Worm (Caenorhabditis elegans) whole organism, L2 larva: ENCODE data around the gene mrpl-49.
A peak's percentile ranks its signal among the peaks of the same experiment; 100 is the strongest.

Experiments used
- C34F6.9 ChIP-seq: fragments of 150-350 bp; optimal IDR thresholded peaks from 2 replicates; lab custom pipeline; 2014; ENCODE audit warnings: missing biosample characterization, missing genetic modification characterization
- F13H6.1 ChIP-seq: sonication (generic microtip); optimal IDR thresholded peaks from 2 replicates; lab custom pipeline; 2016; ENCODE audit warnings: missing genetic modification characterization, missing compliant biosample characterization
- R02D3.7 ChIP-seq: fragments of 150-350 bp; optimal IDR thresholded peaks from 2 replicates; lab custom pipeline; 2014; ENCODE audit warnings: missing biosample characterization, missing genetic modification characterization
- ZK546.5 ChIP-seq: sonication (generic microtip); optimal IDR thresholded peaks from 2 replicates; lab custom pipeline; 2017; ENCODE audit warnings: missing biosample characterization, missing genetic modification characterization
- alr-1 ChIP-seq: fragments of 150-350 bp; optimal IDR thresholded peaks from 2 replicates; lab custom pipeline; 2014; ENCODE audit warnings: missing biosample characterization, missing genetic modification characterization
- aly-2 ChIP-seq: fragments of 150-350 bp; optimal IDR thresholded peaks from 2 replicates; lab custom pipeline; 2014; ENCODE audit warnings: missing biosample characterization, missing genetic modification characterization
- ama-1 ChIP-seq: fragments of 150-350 bp; optimal IDR thresholded peaks from 2 replicates; lab custom pipeline; 2018; ENCODE audit warnings: inconsistent platforms
- blmp-1 ChIP-seq: sonication (generic microtip); optimal IDR thresholded peaks from 2 replicates; lab custom pipeline; 2017; ENCODE audit warnings: missing genetic modification characterization, mild to moderate bottlenecking, missing compliant biosample characterization, antibody characterized with exemption, moderate library complexity; ENCODE audit not compliant: insufficient read depth
- ceh-16 ChIP-seq: fragments of 150-350 bp; optimal IDR thresholded peaks from 2 replicates; lab custom pipeline; 2014; ENCODE audit warnings: missing biosample characterization, missing genetic modification characterization
- ceh-82 ChIP-seq: fragments of 150-350 bp; optimal IDR thresholded peaks from 2 replicates; lab custom pipeline; 2014; ENCODE audit warnings: missing biosample characterization, missing genetic modification characterization
- crh-2 ChIP-seq: sonication (generic microtip); optimal IDR thresholded peaks from 2 replicates; lab custom pipeline; 2017; ENCODE audit warnings: missing biosample characterization, missing genetic modification characterization
- dmd-4 ChIP-seq: sonication (generic microtip); optimal IDR thresholded peaks from 2 replicates; lab custom pipeline; 2017; ENCODE audit warnings: missing biosample characterization, missing genetic modification characterization
- egl-27 ChIP-seq: sonication (generic microtip); optimal IDR thresholded peaks from 3 replicates; lab custom pipeline; 2017; ENCODE audit warnings: missing biosample characterization, missing genetic modification reagents, missing genetic modification characterization
- elt-1 ChIP-seq: fragments of 150-350 bp; optimal IDR thresholded peaks from 2 replicates; lab custom pipeline; 2014; ENCODE audit warnings: missing biosample characterization, missing genetic modification characterization
- elt-3 ChIP-seq: sonication (generic microtip); optimal IDR thresholded peaks from 2 replicates; lab custom pipeline; 2017; ENCODE audit warnings: missing biosample characterization, missing genetic modification characterization
- fos-1 ChIP-seq: fragments of 150-350 bp; optimal IDR thresholded peaks from 2 replicates; lab custom pipeline; 2014; ENCODE audit warnings: missing biosample characterization, missing genetic modification characterization
- gmeb-1 ChIP-seq: fragments of 150-350 bp; optimal IDR thresholded peaks from 2 replicates; lab custom pipeline; 2014; ENCODE audit warnings: missing biosample characterization, missing genetic modification characterization
- lin-11 ChIP-seq: fragments of 150-350 bp; sonication (generic microtip); optimal IDR thresholded peaks from 2 replicates; lab custom pipeline; 2014; ENCODE audit warnings: missing biosample characterization, missing genetic modification characterization, inconsistent platforms, mixed read lengths
- lin-13 ChIP-seq: fragments of 150-350 bp; optimal IDR thresholded peaks from 2 replicates; lab custom pipeline; 2014; ENCODE audit warnings: missing biosample characterization, missing genetic modification reagents, missing genetic modification characterization
- lin-39 ChIP-seq: fragments of 150-350 bp; optimal IDR thresholded peaks from 2 replicates; lab custom pipeline; 2014; ENCODE audit warnings: missing biosample characterization, missing genetic modification reagents, missing genetic modification characterization
- lsy-2 ChIP-seq, 2 experiments: fragments of 150-350 bp in 1 of 2; sonication (generic microtip) in 1 of 2; optimal IDR thresholded peaks; 2 replicates each; lab custom pipeline; 2014 to 2017; ENCODE audit warnings: missing biosample characterization in 2 of 2, missing genetic modification characterization in 2 of 2
- mab-5 ChIP-seq: fragments of 150-350 bp; optimal IDR thresholded peaks from 2 replicates; lab custom pipeline; 2014; ENCODE audit warnings: missing biosample characterization, missing genetic modification characterization
- mdl-1 ChIP-seq, 2 experiments: fragments of 150-350 bp in 1 of 2; sonication (generic microtip) in 1 of 2; optimal IDR thresholded peaks; 2 replicates each; lab custom pipeline; 2017; ENCODE audit warnings: missing biosample characterization in 2 of 2, missing genetic modification characterization in 2 of 2
- nhr-10 ChIP-seq: sonication (generic microtip); optimal IDR thresholded peaks from 2 replicates; lab custom pipeline; 2017; ENCODE audit warnings: missing biosample characterization, missing genetic modification characterization
- nhr-11 ChIP-seq: fragments of 150-350 bp; optimal IDR thresholded peaks from 2 replicates; lab custom pipeline; 2014; ENCODE audit warnings: missing biosample characterization, missing genetic modification characterization
- nhr-129 ChIP-seq: fragments of 150-350 bp; optimal IDR thresholded peaks from 2 replicates; lab custom pipeline; 2014; ENCODE audit warnings: missing biosample characterization, missing genetic modification characterization
- nhr-21 ChIP-seq: fragments of 150-350 bp; optimal IDR thresholded peaks from 2 replicates; lab custom pipeline; 2014; ENCODE audit warnings: missing biosample characterization, missing genetic modification characterization
- nhr-23 ChIP-seq: fragments of 150-350 bp; optimal IDR thresholded peaks from 2 replicates; lab custom pipeline; 2014; ENCODE audit warnings: missing biosample characterization, missing genetic modification reagents, missing genetic modification characterization
- nhr-237 ChIP-seq: fragments of 150-350 bp; optimal IDR thresholded peaks from 2 replicates; lab custom pipeline; 2014; ENCODE audit warnings: missing biosample characterization, missing genetic modification characterization
- nhr-25 ChIP-seq: fragments of 150-350 bp; sonication (generic microtip); optimal IDR thresholded peaks from 3 replicates; lab custom pipeline; 2014; ENCODE audit warnings: missing biosample characterization, missing genetic modification characterization
- nhr-6 ChIP-seq: fragments of 150-350 bp; optimal IDR thresholded peaks from 2 replicates; lab custom pipeline; 2014; ENCODE audit warnings: missing biosample characterization, missing genetic modification characterization
- sem-4 ChIP-seq: fragments of 150-350 bp; optimal IDR thresholded peaks from 2 replicates; lab custom pipeline; 2014; ENCODE audit warnings: missing biosample characterization, missing genetic modification reagents, missing genetic modification characterization
- skn-1 ChIP-seq: sonication (generic microtip); optimal IDR thresholded peaks from 2 replicates; lab custom pipeline; 2017; ENCODE audit warnings: missing biosample characterization, missing genetic modification characterization
- sma-3 ChIP-seq: sonication (generic microtip); optimal IDR thresholded peaks from 2 replicates; lab custom pipeline; 2016; ENCODE audit warnings: missing genetic modification reagents, missing genetic modification characterization, missing compliant biosample characterization
- sma-9 ChIP-seq, 2 experiments: fragments of 150-350 bp in 1 of 2; sonication (generic microtip) in 1 of 2; optimal IDR thresholded peaks; 2 replicates each; lab custom pipeline; 2014 to 2016; ENCODE audit warnings: missing genetic modification characterization in 2 of 2, mild to moderate bottlenecking in 1 of 2, missing biosample characterization in 1 of 2, missing compliant biosample characterization in 1 of 2, missing genetic modification reagents in 1 of 2, moderate library complexity in 1 of 2
- snpc-4 ChIP-seq: fragments of 150-350 bp; optimal IDR thresholded peaks from 2 replicates; lab custom pipeline; 2014; ENCODE audit warnings: missing biosample characterization, missing genetic modification characterization
- unc-39 ChIP-seq: fragments of 150-350 bp; optimal IDR thresholded peaks from 2 replicates; lab custom pipeline; 2014; ENCODE audit warnings: missing biosample characterization, missing genetic modification characterization
- unc-55 ChIP-seq: fragments of 150-350 bp; sonication (generic microtip); optimal IDR thresholded peaks from 3 replicates; lab custom pipeline; 2014; ENCODE audit warnings: missing biosample characterization, missing genetic modification reagents, missing genetic modification characterization
- zag-1 ChIP-seq: fragments of 150-350 bp; optimal IDR thresholded peaks from 2 replicates; lab custom pipeline; 2014; ENCODE audit warnings: missing biosample characterization, missing genetic modification characterization
- ztf-1 ChIP-seq: fragments of 200-800 bp; sonication (Bioruptor generic); conservative IDR thresholded peaks from 2 replicates; pipeline ENCODE4 v1.3.6; 2022; ENCODE audit warnings: missing genetic modification characterization, missing compliant biosample characterization
- ztf-4 ChIP-seq: fragments of 150-350 bp; optimal IDR thresholded peaks from 2 replicates; lab custom pipeline; 2014; ENCODE audit warnings: missing biosample characterization, missing genetic modification characterization

The mrpl-49 gene

DNA sequence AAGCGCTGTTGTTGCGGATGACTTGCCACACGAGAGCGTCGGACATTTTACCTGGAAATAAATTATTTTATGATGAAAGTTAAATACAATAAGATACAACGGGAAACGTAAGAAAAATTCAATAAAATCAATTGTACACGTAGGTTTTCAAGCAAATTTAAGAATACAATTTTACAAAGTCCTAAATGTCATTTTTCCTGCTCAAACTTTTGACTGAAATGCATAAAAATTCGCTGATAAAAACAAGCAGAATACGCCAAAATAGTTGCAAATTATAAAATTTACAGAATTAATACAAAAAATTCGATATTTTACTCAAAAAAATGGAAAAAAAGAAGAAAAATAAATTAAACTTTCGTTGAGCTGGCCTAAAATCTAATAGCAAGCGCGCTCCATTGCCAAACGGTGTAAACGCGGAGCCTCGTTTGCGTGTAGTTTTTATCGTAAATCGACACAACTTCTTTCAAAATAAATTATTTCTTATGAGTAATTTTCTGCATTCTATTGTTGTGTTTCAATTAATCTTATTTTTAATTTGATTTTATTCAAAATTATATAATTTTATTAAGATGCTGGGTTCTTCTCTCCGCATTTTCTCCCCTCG lies at the start of gene mrpl-49, which contains the start of gene rpl-28:
Gene mrpl-49, plus strand, starts transcription at position 570 of the 604 bp plus-strand sequence.
Gene rpl-28, minus strand, starts transcription at position 51 of the 604 bp plus-strand sequence.
- peak; percentile 70 for TF ChIP-seq ztf-4 (tag; lab: Kevin White, UChicago)
- peak; percentile 83 for TF ChIP-seq snpc-4 (tag; lab: Kevin White, UChicago)
- TF ChIP-seq lin-11 (tag; lab: Kevin White, UChicago), result peak; percentile 85
- TF ChIP-seq nhr-21 (tag; lab: Kevin White, UChicago), result peak; percentile 75
- no peak for TF ChIP-seq nhr-237 (tag; lab: Kevin White, UChicago)
- peak; percentile 78 for TF ChIP-seq sem-4 (tag; lab: Kevin White, UChicago)
- TF ChIP-seq dmd-4 (tag; lab: Kevin White, UChicago), result no peak
- no peak for TF ChIP-seq unc-39 (tag; lab: Kevin White, UChicago)
- peak; percentile 91 for TF ChIP-seq crh-2 (tag; lab: Kevin White, UChicago)
- TF ChIP-seq elt-3 (tag; lab: Kevin White, UChicago), result no peak
- peak; percentile 89 for TF ChIP-seq lin-13 (GFP tag; lab: Kevin White, UChicago)
- TF ChIP-seq gmeb-1, result peak; percentile 85
- TF ChIP-seq unc-55 (GFP tag; lab: Kevin White, UChicago), result peak; percentile 98
- TF ChIP-seq skn-1 (tag; lab: Kevin White, UChicago), result peak; percentile 49
- TF ChIP-seq ceh-82 (tag; lab: Kevin White, UChicago), result peak; percentile 2
- TF ChIP-seq mdl-1 (tag; optimal IDR thresholded peaks at IDR 0.05; lab: Kevin White, UChicago), result peak in 1 of 2 experiments; percentile 27
- peak; percentile 85 for TF ChIP-seq sma-9 (GFP tag; optimal IDR thresholded peaks at IDR 0.05; lab: Kevin White, UChicago)
- TF ChIP-seq sma-9 (tag; optimal IDR thresholded peaks at IDR 0.05; lab: Kevin White, UChicago), result no peak
- TF ChIP-seq R02D3.7 (tag; lab: Kevin White, UChicago), result peak; percentile 82
- peak; percentile 50 for TF ChIP-seq ama-1
- TF ChIP-seq fos-1, result peak; percentile 86
- TF ChIP-seq nhr-23 (tag; lab: Kevin White, UChicago), result no peak
- no peak for TF ChIP-seq ztf-1 (GFP tag; lab: Robert Waterston, UW)
- peak; percentile 96 for TF ChIP-seq C34F6.9
- peak; percentile 74 for TF ChIP-seq blmp-1 (tag; lab: Kevin White, UChicago)
- peak; percentile 89 for TF ChIP-seq nhr-129
- TF ChIP-seq egl-27 (tag; lab: Kevin White, UChicago), result peak; percentile 47
- TF ChIP-seq mab-5 (tag; lab: Kevin White, UChicago), result peak; percentile 82
- TF ChIP-seq nhr-10 (tag; lab: Kevin White, UChicago), result no peak
- TF ChIP-seq F13H6.1 (tag; lab: Kevin White, UChicago), result peak; percentile 72
- TF ChIP-seq zag-1 (tag; lab: Kevin White, UChicago), result peak; percentile 36
- no peak for TF ChIP-seq ZK546.5 (tag; lab: Kevin White, UChicago)
- TF ChIP-seq sma-3 (GFP tag; lab: Kevin White, UChicago), result peak; percentile 80
- TF ChIP-seq lsy-2 (tag; optimal IDR thresholded peaks at IDR 0.05; lab: Kevin White, UChicago), result peak; percentile 64 to 93
- TF ChIP-seq nhr-25 (tag; lab: Kevin White, UChicago), result no peak
- no peak for TF ChIP-seq elt-1
- TF ChIP-seq lin-39, result no peak
- peak; percentile 40 for TF ChIP-seq ceh-16 (tag; lab: Kevin White, UChicago)

DNA sequence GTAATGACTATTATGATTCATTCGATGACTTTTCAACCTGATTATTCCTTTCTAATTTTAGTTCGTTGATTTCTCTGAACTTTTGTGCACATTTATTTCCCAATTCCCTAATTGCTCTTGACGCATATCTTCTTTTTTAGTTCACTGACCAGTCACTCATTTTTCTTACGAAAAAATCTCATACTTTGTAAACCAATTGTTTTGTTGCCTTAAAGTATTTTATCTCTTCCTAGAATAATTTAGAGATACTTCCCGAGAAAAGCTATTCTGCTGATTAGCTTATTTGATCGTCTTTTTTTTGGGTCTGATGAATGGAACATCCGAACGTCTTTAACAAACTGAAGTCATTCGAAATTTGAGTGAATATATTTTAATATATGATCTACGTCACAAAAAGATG lies 49.1 kb upstream of the mrpl-49 start:
- no peak for TF ChIP-seq nhr-237 (tag; lab: Kevin White, UChicago)

DNA sequence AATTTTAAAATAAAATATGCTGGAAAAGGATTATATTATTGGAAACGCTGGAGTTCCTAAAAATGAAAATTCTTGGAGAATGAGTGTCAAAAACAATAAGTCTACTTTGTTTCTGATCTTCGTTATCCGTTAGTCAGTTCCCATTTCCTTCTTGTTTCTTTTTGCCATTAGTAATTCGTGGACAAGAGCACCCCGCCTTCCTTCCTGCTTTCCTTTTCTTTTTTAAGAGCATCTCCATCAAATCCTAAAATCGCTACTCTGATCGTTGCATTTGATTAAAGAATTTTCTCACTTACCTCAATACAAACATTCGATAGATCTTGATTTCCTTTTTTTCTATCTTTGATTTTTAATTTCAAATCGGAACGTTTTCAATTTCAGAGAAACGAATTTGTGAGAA lies 48.6 kb upstream of the mrpl-49 start, which contains the start of gene frpr-15:
Gene frpr-15, plus strand, starts transcription at position 301 of the 400 bp plus-strand sequence.
- no peak for TF ChIP-seq mab-5 (tag; lab: Kevin White, UChicago)
- TF ChIP-seq elt-3 (tag; lab: Kevin White, UChicago), result no peak
- no peak for TF ChIP-seq lin-13 (GFP tag; lab: Kevin White, UChicago)
- no peak for TF ChIP-seq nhr-25 (tag; lab: Kevin White, UChicago)
- no peak for TF ChIP-seq aly-2 (tag; lab: Kevin White, UChicago)
- TF ChIP-seq fos-1, result no peak
- TF ChIP-seq gmeb-1, result no peak
- no peak for TF ChIP-seq ZK546.5 (tag; lab: Kevin White, UChicago)
- TF ChIP-seq nhr-11, result no peak
- TF ChIP-seq alr-1 (tag; lab: Kevin White, UChicago), result no peak
- TF ChIP-seq elt-1, result no peak
- TF ChIP-seq nhr-6 (tag; lab: Kevin White, UChicago), result no peak
- no peak for TF ChIP-seq zag-1 (tag; lab: Kevin White, UChicago)
- TF ChIP-seq, all 48 proteins: peak for 0
